Fruit fly (Drosophila melanogaster): ENCODE measurements around the gene CG31715.

Gene CG31715

dm6 chr2L:10366525-10366924 is 25.1 kb downstream of the CG31715 start, which contains the start of gene CG5056 (continued):
- no peak for TF ChIP-seq CG12071 (GFP tag; optimal IDR thresholded peaks at IDR 0.05)
- no peak for TF ChIP-seq CG10543 (GFP tag; optimal IDR thresholded peaks at IDR 0.05)
- TF ChIP-seq Sry-δ (GFP tag; optimal IDR thresholded peaks at IDR 0.05) = peak; percentile 26
- TF ChIP-seq Poxn (GFP tag; IDR thresholded peaks at IDR 0.05) = no peak
- TF ChIP-seq mirr (GFP tag; optimal IDR thresholded peaks at IDR 0.05) = no peak
- TF ChIP-seq kni (GFP tag; optimal IDR thresholded peaks at IDR 0.05) = no peak
- no peak for TF ChIP-seq Doc2 (GFP tag; IDR thresholded peaks at IDR 0.05)
- TF ChIP-seq CG18599 (GFP tag; optimal IDR thresholded peaks at IDR 0.05) = no peak
- no peak for TF ChIP-seq ranshi (GFP tag; IDR thresholded peaks at IDR 0.05)
- TF ChIP-seq trh (GFP tag; optimal IDR thresholded peaks at IDR 0.05) = no peak
- TF ChIP-seq CG8924 (tag; optimal IDR thresholded peaks at IDR 0.05) = peak; percentile 59
- TF ChIP-seq CG17912 (GFP tag; optimal IDR thresholded peaks at IDR 0.05) = peak; percentile 19
- TF ChIP-seq chn (GFP tag; optimal IDR thresholded peaks at IDR 0.05) = no peak
- TF ChIP-seq CG11504 (tag; optimal IDR thresholded peaks at IDR 0.05) = no peak
- no peak for TF ChIP-seq CG11696 (GFP tag; IDR thresholded peaks at IDR 0.05)
- TF ChIP-seq ci (GFP tag; IDR thresholded peaks at IDR 0.05) = peak; percentile 23; the same call in 1 of the 3 replicates
- peak; percentile 16; the same call in 1 of the 2 replicates for TF ChIP-seq lmd (GFP tag; IDR thresholded peaks at IDR 0.05)
- TF ChIP-seq B-H2 (GFP tag; optimal IDR thresholded peaks at IDR 0.05) = no peak
- peak; percentile 75 for TF ChIP-seq CG32767 (GFP tag; IDR thresholded peaks at IDR 0.05)
- TF ChIP-seq toy (GFP tag; IDR thresholded peaks at IDR 0.05) = no peak
- TF ChIP-seq CG2120 (GFP tag; optimal IDR thresholded peaks at IDR 0.05) = no peak
- no peak for TF ChIP-seq Drgx (GFP tag; IDR thresholded peaks at IDR 0.05)
- peak; percentile 43; the same call in 1 of the 2 replicates for TF ChIP-seq slbo (GFP tag; IDR thresholded peaks at IDR 0.05)
- TF ChIP-seq CG31224 (GFP tag; IDR thresholded peaks at IDR 0.05) = no peak
- no peak for TF ChIP-seq Deaf1 (tag; optimal IDR thresholded peaks at IDR 0.05)
- peak; percentile 94 for TF ChIP-seq CG4617 (GFP tag; optimal IDR thresholded peaks at IDR 0.05; ENCODE audit: borderline replicate concordance)
- no peak for TF ChIP-seq CG13775 (GFP tag; optimal IDR thresholded peaks at IDR 0.05)
- TF ChIP-seq CG10147 (GFP tag; optimal IDR thresholded peaks at IDR 0.05) = peak; percentile 48
- no peak for TF ChIP-seq CG10274 (GFP tag; optimal IDR thresholded peaks at IDR 0.05)
- TF ChIP-seq CG16813 (GFP tag; IDR thresholded peaks at IDR 0.05; ENCODE audit: partially characterized antibody) = no peak
- no peak for TF ChIP-seq pan (optimal IDR thresholded peaks at IDR 0.05)
- no peak for TF ChIP-seq pan (GFP tag; optimal IDR thresholded peaks at IDR 0.05 in 1 of 2, IDR thresholded peaks at IDR 0.05 in 1 of 2)
- TF ChIP-seq repo (GFP tag; optimal IDR thresholded peaks at IDR 0.05) = no peak
- no peak for TF ChIP-seq Bdp1 (GFP tag; optimal IDR thresholded peaks at IDR 0.05)
- TF ChIP-seq Neu2 (GFP tag; optimal IDR thresholded peaks at IDR 0.05; ENCODE audit: borderline replicate concordance) = no peak
- no peak for TF ChIP-seq Elba2 (GFP tag; optimal IDR thresholded peaks at IDR 0.05)
- TF ChIP-seq CTCF (GFP tag; optimal IDR thresholded peaks at IDR 0.05) = no peak
- peak; percentile 2 for TF ChIP-seq Hsf (GFP tag; optimal IDR thresholded peaks at IDR 0.05)
- no peak for TF ChIP-seq disco-r (GFP tag; optimal IDR thresholded peaks at IDR 0.05)
- no peak for TF ChIP-seq CG4707 (GFP tag; optimal IDR thresholded peaks at IDR 0.05)
- no peak for TF ChIP-seq ap (GFP tag; IDR thresholded peaks at IDR 0.05)
- TF ChIP-seq CG1529 (GFP tag; optimal IDR thresholded peaks at IDR 0.05) = no peak
- TF ChIP-seq aop (GFP tag; IDR thresholded peaks at IDR 0.05) = no peak
- TF ChIP-seq wek (GFP tag; optimal IDR thresholded peaks at IDR 0.05) = no peak
- no peak for TF ChIP-seq gce (GFP tag; IDR thresholded peaks at IDR 0.05)
- no peak for TF ChIP-seq CG8765 (GFP tag; IDR thresholded peaks at IDR 0.05)
- no peak for TF ChIP-seq CG7357 (GFP tag; IDR thresholded peaks at IDR 0.05)
- TF ChIP-seq CG4404 (GFP tag; IDR thresholded peaks at IDR 0.05) = no peak
- no peak for TF ChIP-seq ham (GFP tag; IDR thresholded peaks at IDR 0.05)
- TF ChIP-seq hth (optimal IDR thresholded peaks at IDR 0.05) = no peak
- TF ChIP-seq Nf-YC (tag; optimal IDR thresholded peaks at IDR 0.05) = peak; percentile 53
- TF ChIP-seq CG10321 (GFP tag; IDR thresholded peaks at IDR 0.05) = no peak
- no peak for TF ChIP-seq Meics (GFP tag; optimal IDR thresholded peaks at IDR 0.05)
- peak; percentile 65 for TF ChIP-seq CG14710 (tag; optimal IDR thresholded peaks at IDR 0.05)
